Worm (Caenorhabditis elegans): Measurements from ENCODE around the gene cest-8.

DNA sequence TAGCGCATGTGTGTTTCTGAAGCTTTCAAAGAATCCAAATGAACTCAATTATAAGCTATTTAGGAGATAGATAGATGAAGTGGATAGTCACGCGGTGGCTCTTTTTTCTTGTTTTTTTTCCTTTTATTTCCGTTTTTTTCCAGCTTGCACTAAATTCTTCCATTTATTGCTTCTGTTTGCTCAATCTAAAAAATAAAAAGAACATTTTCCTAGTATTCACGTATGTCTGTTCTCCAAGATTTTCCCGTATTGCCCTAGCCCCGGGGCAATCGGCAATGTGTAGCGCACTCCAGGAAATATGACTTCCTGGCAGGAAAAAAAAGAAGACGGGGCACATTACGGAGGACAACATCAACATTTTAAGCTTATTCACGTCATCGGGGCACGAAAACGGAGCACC is 17.6 kb upstream of the cest-8 start:
- TF ChIP-seq W03F9.2 (tag; optimal IDR thresholded peaks at IDR 0.05) = no peak
- TF ChIP-seq him-1 (tag; optimal IDR thresholded peaks at IDR 0.05) = no peak
